Worm (Caenorhabditis elegans) whole organism, L4/young adult: ENCODE results near the gene xpc-1.

ENCODE experiments used
- W03F9.2 ChIP-seq: fragments of 150-350 bp; optimal IDR thresholded peaks from 2 replicates; lab custom pipeline; 2014; ENCODE audit warnings: missing biosample characterization, missing genetic modification characterization
- him-1 ChIP-seq: sonication (generic microtip); optimal IDR thresholded peaks from 2 replicates; lab custom pipeline; 2016; ENCODE audit warnings: missing genotype, missing genetic modification reagents, missing genetic modification characterization, missing compliant biosample characterization

DNA sequence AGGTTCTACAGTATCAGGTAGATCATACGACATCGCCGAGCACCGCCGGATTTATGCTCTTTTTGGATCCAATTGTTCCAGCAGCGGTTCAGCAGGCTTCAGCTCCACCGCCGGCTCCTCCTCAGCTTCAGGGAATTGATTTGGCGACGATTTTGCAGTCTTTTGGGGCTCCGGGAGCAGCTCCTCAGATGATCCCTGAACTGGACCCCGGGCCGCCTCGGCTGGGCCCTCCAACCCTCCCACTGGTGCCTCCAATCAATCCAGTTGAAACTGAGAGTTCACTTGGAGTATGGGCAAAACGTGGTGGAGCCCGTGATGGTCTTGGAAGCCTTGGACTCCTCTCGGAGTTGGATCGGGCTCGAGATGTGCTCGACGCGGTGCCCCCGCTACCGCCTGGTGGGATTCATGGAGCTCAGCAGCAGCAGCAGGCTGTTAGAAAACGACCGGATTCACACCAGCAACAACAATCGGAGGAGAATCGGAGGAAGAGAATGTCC lies 2.0 kb upstream of the xpc-1 start:
- TF ChIP-seq him-1 (tag; lab: Kevin White, UChicago), result no peak
- TF ChIP-seq W03F9.2, result no peak
